Worm (Caenorhabditis elegans) whole organism, young adult: ENCODE measurements around the gene F40A3.7.

Source experiments
- B0019.2 ChIP-seq: fragments of 200-800 bp; sonication (Bioruptor generic); conservative IDR thresholded peaks from 2 replicates; pipeline ENCODE4 v1.3.6; 2022; ENCODE audit warnings: missing genetic modification reagents, missing genetic modification characterization, missing compliant biosample characterization
- B0336.3 ChIP-seq: fragments of 200-800 bp; sonication (Bioruptor generic); IDR thresholded peaks from 2 replicates; pipeline ENCODE4 v1.3.6; 2022; ENCODE audit warnings: missing genetic modification characterization, missing compliant biosample characterization
- F22D6.2 ChIP-seq: sonication (generic microtip); optimal IDR thresholded peaks from 2 replicates; lab custom pipeline; 2016; ENCODE audit warnings: mild to moderate bottlenecking, missing genetic modification characterization, missing compliant biosample characterization
- F49E8.2 ChIP-seq: sonication (generic microtip); optimal IDR thresholded peaks from 3 replicates; lab custom pipeline; 2017; ENCODE audit warnings: missing genetic modification characterization, mild to moderate bottlenecking, missing compliant biosample characterization, antibody characterized with exemption, moderate library complexity; ENCODE audit not compliant: insufficient read depth
- F52B5.7 ChIP-seq: sonication (generic microtip); optimal IDR thresholded peaks from 2 replicates; lab custom pipeline; 2016; ENCODE audit warnings: mild to moderate bottlenecking, missing genetic modification characterization, missing compliant biosample characterization
- F57A8.1 ChIP-seq: fragments of 200-800 bp; sonication (Bioruptor generic); optimal IDR thresholded peaks from 2 replicates; lab custom pipeline; 2018; ENCODE audit warnings: mild to moderate bottlenecking, missing genetic modification characterization, moderate library complexity, missing compliant biosample characterization
- F57C9.4 ChIP-seq: sonication (generic microtip); optimal IDR thresholded peaks from 2 replicates; lab custom pipeline; 2017; ENCODE audit warnings: mild to moderate bottlenecking, missing genetic modification characterization, missing compliant biosample characterization
- K12H6.12 ChIP-seq: fragments of 200-800 bp; sonication (Bioruptor generic); optimal IDR thresholded peaks from 2 replicates; lab custom pipeline; 2018; ENCODE audit warnings: mild to moderate bottlenecking, missing genetic modification characterization, missing compliant biosample characterization
- T07F8.4 ChIP-seq: sonication (generic microtip); optimal IDR thresholded peaks from 2 replicates; lab custom pipeline; 2016; ENCODE audit warnings: mild to moderate bottlenecking, missing genetic modification characterization, moderate library complexity, missing compliant biosample characterization
- Y53F4B.3 ChIP-seq: fragments of 200-800 bp; sonication (Bioruptor generic); IDR thresholded peaks from 2 replicates; pipeline ENCODE4 v1.3.6; 2022; ENCODE audit warnings: missing genetic modification reagents, missing genetic modification characterization, missing compliant biosample characterization
- Y56A3A.18 ChIP-seq: fragments of 200-800 bp; sonication (Bioruptor generic); IDR thresholded peaks from 2 replicates; pipeline ENCODE4 v1.3.6; 2022; ENCODE audit warnings: missing genetic modification reagents, missing genetic modification characterization, missing compliant biosample characterization
- aptf-2 ChIP-seq: fragments of 200-800 bp; sonication (Bioruptor generic); conservative IDR thresholded peaks from 2 replicates; pipeline ENCODE4 v1.3.6; 2022; ENCODE audit warnings: missing genetic modification reagents, missing genetic modification characterization, missing compliant biosample characterization
- athp-1 ChIP-seq: sonication (generic microtip); optimal IDR thresholded peaks from 2 replicates; lab custom pipeline; 2017; ENCODE audit warnings: mild to moderate bottlenecking, missing genetic modification characterization, missing compliant biosample characterization
- attf-3 ChIP-seq: fragments of 200-800 bp; sonication (Bioruptor generic); conservative IDR thresholded peaks from 2 replicates; pipeline ENCODE4 v1.3.6; 2022; ENCODE audit warnings: missing genetic modification reagents, missing genetic modification characterization, missing compliant biosample characterization
- attf-5 ChIP-seq: fragments of 200-800 bp; sonication (Bioruptor generic); optimal IDR thresholded peaks from 2 replicates; lab custom pipeline; 2018; ENCODE audit warnings: mild to moderate bottlenecking, missing genetic modification characterization, missing compliant biosample characterization
- cebp-1 ChIP-seq, 2 experiments: fragments of 200-800 bp in 1 of 2; sonication (Bioruptor generic) in 1 of 2; sonication (generic microtip) in 1 of 2; IDR thresholded peaks in 1 of 2; optimal IDR thresholded peaks in 1 of 2; 2 replicates each; pipeline versions ENCODE4 v1.3.6 to Lab custom; 2017 to 2022; ENCODE audit warnings: missing compliant biosample characterization in 2 of 2, missing genetic modification characterization in 2 of 2, mild to moderate bottlenecking in 1 of 2, missing genetic modification reagents in 1 of 2, moderate library complexity in 1 of 2
- ceh-27 ChIP-seq: fragments of 200-800 bp; sonication (Bioruptor generic); optimal IDR thresholded peaks from 2 replicates; lab custom pipeline; 2018; ENCODE audit warnings: mild to moderate bottlenecking, missing genetic modification characterization, moderate library complexity, missing compliant biosample characterization
- ceh-79 ChIP-seq: sonication (generic microtip); optimal IDR thresholded peaks from 2 replicates; lab custom pipeline; 2017; ENCODE audit warnings: mild to moderate bottlenecking, missing genetic modification characterization, missing compliant biosample characterization
- chd-7 ChIP-seq: sonication (generic microtip); optimal IDR thresholded peaks from 2 replicates; lab custom pipeline; 2016; ENCODE audit warnings: mild to moderate bottlenecking, missing genetic modification characterization, moderate library complexity, missing compliant biosample characterization
- egl-18 ChIP-seq: fragments of 200-800 bp; sonication (Bioruptor generic); IDR thresholded peaks from 2 replicates; pipeline ENCODE4 v1.3.6; 2022; ENCODE audit warnings: missing genetic modification reagents, missing genetic modification characterization, missing compliant biosample characterization
- hmg-1.2 ChIP-seq: fragments of 200-800 bp; sonication (Bioruptor generic); IDR thresholded peaks from 2 replicates; pipeline ENCODE4 v1.3.6; 2022; ENCODE audit warnings: missing genetic modification reagents, missing genetic modification characterization, missing compliant biosample characterization
- hsf-1 ChIP-seq: fragments of 200-800 bp; sonication (Bioruptor generic); IDR thresholded peaks from 2 replicates; pipeline ENCODE4 v1.3.6; 2022; ENCODE audit warnings: missing genetic modification reagents, missing genetic modification characterization, missing compliant biosample characterization
- let-607 ChIP-seq, 2 experiments: fragments of 200-800 bp in 1 of 2; sonication (Bioruptor generic) in 1 of 2; sonication (generic microtip) in 1 of 2; optimal IDR thresholded peaks; 2 replicates each; lab custom pipeline; 2016 to 2018; ENCODE audit warnings: mild to moderate bottlenecking in 2 of 2, missing compliant biosample characterization in 2 of 2, missing genetic modification characterization in 2 of 2, moderate library complexity in 2 of 2, missing genotype in 1 of 2
- lin-35 ChIP-seq, 3 experiments: fragments of 150-350 bp in 2 of 3; sonication (generic microtip) in 1 of 3; optimal IDR thresholded peaks; 2 replicates each; lab custom pipeline; 2014 to 2018; ENCODE audit warnings: missing biosample characterization in 3 of 3, missing genetic modification characterization in 3 of 3, missing genetic modification reagents in 3 of 3
- lin-40 ChIP-seq: sonication (generic microtip); optimal IDR thresholded peaks from 2 replicates; lab custom pipeline; 2016; ENCODE audit warnings: missing genetic modification characterization, mild to moderate bottlenecking, missing compliant biosample characterization, missing genotype, missing genetic modification reagents
- madf-10 ChIP-seq: sonication (generic microtip); optimal IDR thresholded peaks from 2 replicates; lab custom pipeline; 2016; ENCODE audit warnings: mild to moderate bottlenecking, missing genetic modification characterization, missing compliant biosample characterization
- madf-3 ChIP-seq: fragments of 200-800 bp; sonication (Bioruptor generic); IDR thresholded peaks from 2 replicates; pipeline ENCODE4 v1.3.6; 2022; ENCODE audit warnings: missing genetic modification reagents, missing genetic modification characterization, missing compliant biosample characterization
- madf-6 ChIP-seq: fragments of 200-800 bp; sonication (Bioruptor generic); IDR thresholded peaks from 2 replicates; pipeline ENCODE4 v1.3.6; 2022; ENCODE audit warnings: missing genetic modification reagents, missing genetic modification characterization, missing compliant biosample characterization
- mcd-1 ChIP-seq: fragments of 200-800 bp; sonication (Bioruptor generic); IDR thresholded peaks from 2 replicates; pipeline ENCODE4 v1.3.6; 2022; ENCODE audit warnings: missing genetic modification reagents, missing genetic modification characterization, missing compliant biosample characterization
- mxl-1 ChIP-seq: sonication (generic microtip); optimal IDR thresholded peaks from 2 replicates; lab custom pipeline; 2016; ENCODE audit warnings: missing genetic modification characterization, missing compliant biosample characterization
- nfya-2 ChIP-seq: fragments of 200-800 bp; sonication (Bioruptor generic); IDR thresholded peaks from 2 replicates; pipeline ENCODE4 v1.3.6; 2022; ENCODE audit warnings: missing genetic modification reagents, missing genetic modification characterization, missing compliant biosample characterization
- nfyb-1 ChIP-seq: fragments of 200-800 bp; sonication (Bioruptor generic); IDR thresholded peaks from 2 replicates; pipeline ENCODE4 v1.3.6; 2022; ENCODE audit warnings: missing genetic modification reagents, missing genetic modification characterization, missing compliant biosample characterization
- nhr-120 ChIP-seq: fragments of 200-800 bp; sonication (Bioruptor generic); IDR thresholded peaks from 2 replicates; pipeline ENCODE4 v1.3.6; 2022; ENCODE audit warnings: missing genetic modification characterization, missing compliant biosample characterization
- nhr-179 ChIP-seq: sonication (generic microtip); optimal IDR thresholded peaks from 2 replicates; lab custom pipeline; 2016; ENCODE audit warnings: mild to moderate bottlenecking, missing genetic modification characterization, missing compliant biosample characterization
- nhr-90 ChIP-seq: sonication (generic microtip); optimal IDR thresholded peaks from 2 replicates; lab custom pipeline; 2016; ENCODE audit warnings: missing genotype, mild to moderate bottlenecking, missing genetic modification characterization, missing compliant biosample characterization
- pha-4 ChIP-seq: fragments of 150-350 bp; sonication (generic microtip); optimal IDR thresholded peaks from 2 replicates; lab custom pipeline; 2014; ENCODE audit warnings: missing biosample characterization, missing genetic modification reagents, missing genetic modification characterization
- rcor-1 ChIP-seq: fragments of 200-800 bp; sonication (Bioruptor generic); IDR thresholded peaks from 2 replicates; pipeline ENCODE4 v1.3.6; 2022; ENCODE audit warnings: missing genetic modification reagents, missing genetic modification characterization, missing compliant biosample characterization
- sdz-38 ChIP-seq: sonication (generic microtip); optimal IDR thresholded peaks from 2 replicates; lab custom pipeline; 2016; ENCODE audit warnings: missing genotype, missing genetic modification characterization, missing compliant biosample characterization
- tbx-9 ChIP-seq: sonication (generic microtip); optimal IDR thresholded peaks from 2 replicates; lab custom pipeline; 2016; ENCODE audit warnings: borderline replicate concordance, missing genetic modification characterization, inconsistent platforms, missing compliant biosample characterization
- tlf-1 ChIP-seq: fragments of 200-800 bp; sonication (Bioruptor generic); optimal IDR thresholded peaks from 2 replicates; lab custom pipeline; 2018; ENCODE audit warnings: mild to moderate bottlenecking, missing genetic modification characterization, missing compliant biosample characterization
- unc-130 ChIP-seq: sonication (generic microtip); optimal IDR thresholded peaks from 2 replicates; lab custom pipeline; 2016; ENCODE audit warnings: missing genetic modification reagents, missing genetic modification characterization, missing compliant biosample characterization
- unc-62 ChIP-seq: fragments of 150-350 bp; optimal IDR thresholded peaks from 2 replicates; lab custom pipeline; 2014; ENCODE audit warnings: missing biosample characterization, missing genetic modification reagents, missing genetic modification characterization
- zim-3 ChIP-seq: sonication (generic microtip); optimal IDR thresholded peaks from 2 replicates; lab custom pipeline; 2017; ENCODE audit warnings: mild to moderate bottlenecking, missing genetic modification characterization, moderate library complexity, missing compliant biosample characterization
- ztf-18 ChIP-seq: sonication (generic microtip); optimal IDR thresholded peaks from 2 replicates; lab custom pipeline; 2016; ENCODE audit warnings: missing genotype, mild to moderate bottlenecking, missing genetic modification characterization, missing compliant biosample characterization
- ztf-26 ChIP-seq: sonication (generic microtip); optimal IDR thresholded peaks from 2 replicates; lab custom pipeline; 2017; ENCODE audit warnings: missing genetic modification characterization, missing compliant biosample characterization
- ztf-3 ChIP-seq: fragments of 200-800 bp; sonication (Bioruptor generic); optimal IDR thresholded peaks from 2 replicates; lab custom pipeline; 2018; ENCODE audit warnings: mild to moderate bottlenecking, missing genetic modification characterization, missing compliant biosample characterization

F40A3.7 gene

ce11 chrV:7848251-7848650 is 51.4 kb downstream of the F40A3.7 start (continued):
- TF ChIP-seq tbx-9 (tag; lab: Kevin White, UChicago) = no peak
- no peak for TF ChIP-seq Y56A3A.18
- TF ChIP-seq mcd-1 = peak; percentile 24; the same call in 1 of the 2 replicates
- TF ChIP-seq madf-10 (tag; lab: Kevin White, UChicago) = no peak
- TF ChIP-seq chd-7 = no peak
- TF ChIP-seq ceh-79 (tag; lab: Kevin White, UChicago) = no peak
- TF ChIP-seq F52B5.7 (tag; lab: Kevin White, UChicago) = no peak
- peak; percentile 33 for TF ChIP-seq ceh-27 (GFP tag; lab: Kevin White, UChicago)
- no peak for TF ChIP-seq nfyb-1
- no peak for TF ChIP-seq B0336.3 (GFP tag; lab: Robert Waterston, UW)
- no peak for TF ChIP-seq sdz-38
- no peak for TF ChIP-seq nfya-2 (GFP tag; lab: Robert Waterston, UW)
- no peak for TF ChIP-seq rcor-1 (GFP tag; lab: Robert Waterston, UW)
- TF ChIP-seq egl-18 (GFP tag; lab: Robert Waterston, UW) = no peak
- TF ChIP-seq lin-40 = peak; percentile 10
- no peak for TF ChIP-seq F57A8.1 (GFP tag; lab: Kevin White, UChicago)
- TF ChIP-seq madf-3 (GFP tag; lab: Robert Waterston, UW) = no peak
- TF ChIP-seq nhr-120 (GFP tag; lab: Robert Waterston, UW) = no peak
- TF ChIP-seq hmg-1.2 (GFP tag; lab: Robert Waterston, UW) = peak; percentile 30; the same call in 1 of the 2 replicates
- TF ChIP-seq tlf-1 (GFP tag; lab: Kevin White, UChicago) = no peak
- TF ChIP-seq ztf-18 (tag; lab: Kevin White, UChicago) = no peak
- no peak for TF ChIP-seq madf-6 (GFP tag; lab: Robert Waterston, UW)
- TF ChIP-seq K12H6.12 (tag; lab: Kevin White, UChicago) = no peak
- no peak for TF ChIP-seq zim-3
- TF ChIP-seq unc-130 (GFP tag; lab: Kevin White, UChicago) = no peak
- no peak for TF ChIP-seq T07F8.4 (tag; lab: Kevin White, UChicago)
- TF ChIP-seq attf-5 (GFP tag; lab: Kevin White, UChicago) = peak; percentile 19
- no peak for TF ChIP-seq Y53F4B.3
- TF ChIP-seq F49E8.2 = no peak
- no peak for TF ChIP-seq athp-1 (tag; lab: Kevin White, UChicago)
- TF ChIP-seq hsf-1 = no peak
- no peak for TF ChIP-seq mxl-1 (tag; lab: Kevin White, UChicago)
- no peak for TF ChIP-seq F22D6.2 (tag; lab: Kevin White, UChicago)
- TF ChIP-seq ztf-3 (GFP tag; lab: Kevin White, UChicago) = no peak
- no peak for TF ChIP-seq let-607 (tag; optimal IDR thresholded peaks at IDR 0.05; lab: Kevin White, UChicago)
- TF ChIP-seq attf-3 = no peak
- TF ChIP-seq ztf-26 = no peak
- no peak for TF ChIP-seq nhr-90 (tag; lab: Kevin White, UChicago)
- no peak for TF ChIP-seq pha-4 (tag; lab: Kevin White, UChicago)
- TF ChIP-seq cebp-1 (GFP tag; IDR thresholded peaks at IDR 0.05; lab: Robert Waterston, UW) = no peak
- TF ChIP-seq cebp-1 (tag; optimal IDR thresholded peaks at IDR 0.05; lab: Kevin White, UChicago) = peak; percentile 65

- TF ChIP-seq lin-35 (GFP tag; optimal IDR thresholded peaks at IDR 0.05; lab: Kevin White, UChicago) = no peak
- no peak for TF ChIP-seq zim-3
- no peak for TF ChIP-seq ztf-18 (tag; lab: Kevin White, UChicago)
- TF ChIP-seq B0019.2 (GFP tag; lab: Robert Waterston, UW) = no peak
- no peak for TF ChIP-seq aptf-2 (GFP tag; lab: Robert Waterston, UW)
- TF ChIP-seq unc-62 (GFP tag; lab: Kevin White, UChicago) = no peak
- no peak for TF ChIP-seq T07F8.4 (tag; lab: Kevin White, UChicago)
- no peak for TF ChIP-seq F57C9.4 (tag; lab: Kevin White, UChicago)
- TF ChIP-seq nhr-179 (tag; lab: Kevin White, UChicago) = no peak
Measured at ce11 chrV:7847687-7848086, 52.0 kb downstream of the F40A3.7 start.
